Worm (Caenorhabditis elegans) whole organism, young adult: ENCODE results near the gene D1054.3.
A peak's percentile ranks its signal among the peaks of the same experiment; 100 is the strongest.

Experiments used
- F10E7.11 ChIP-seq: sonication (generic microtip); optimal IDR thresholded peaks from 2 replicates; lab custom pipeline; 2017; ENCODE audit warnings: mild to moderate bottlenecking, missing genetic modification characterization, moderate library complexity, missing compliant biosample characterization
- F22D6.2 ChIP-seq: sonication (generic microtip); optimal IDR thresholded peaks from 2 replicates; lab custom pipeline; 2016; ENCODE audit warnings: mild to moderate bottlenecking, missing genetic modification characterization, missing compliant biosample characterization
- K11D2.4 ChIP-seq: fragments of 200-800 bp; sonication (Bioruptor generic); IDR thresholded peaks from 2 replicates; pipeline ENCODE4 v1.3.6; 2022; ENCODE audit warnings: missing genetic modification reagents, missing genetic modification characterization, missing compliant biosample characterization
- K12H6.12 ChIP-seq: fragments of 200-800 bp; sonication (Bioruptor generic); optimal IDR thresholded peaks from 2 replicates; lab custom pipeline; 2018; ENCODE audit warnings: mild to moderate bottlenecking, missing genetic modification characterization, missing compliant biosample characterization
- Y53F4B.3 ChIP-seq: fragments of 200-800 bp; sonication (Bioruptor generic); IDR thresholded peaks from 2 replicates; pipeline ENCODE4 v1.3.6; 2022; ENCODE audit warnings: missing genetic modification reagents, missing genetic modification characterization, missing compliant biosample characterization
- Y53G8AR.9 ChIP-seq: fragments of 200-800 bp; sonication (Bioruptor generic); conservative IDR thresholded peaks from 2 replicates; pipeline ENCODE4 v1.3.6; 2022; ENCODE audit warnings: missing genetic modification reagents, missing genetic modification characterization, missing compliant biosample characterization
- Y56A3A.18 ChIP-seq: fragments of 200-800 bp; sonication (Bioruptor generic); IDR thresholded peaks from 2 replicates; pipeline ENCODE4 v1.3.6; 2022; ENCODE audit warnings: missing genetic modification reagents, missing genetic modification characterization, missing compliant biosample characterization
- Y67H2A.10 ChIP-seq: fragments of 200-800 bp; sonication (Bioruptor generic); conservative IDR thresholded peaks from 2 replicates; pipeline ENCODE4 v1.3.6; 2022; ENCODE audit warnings: missing genetic modification reagents, missing genetic modification characterization, missing compliant biosample characterization
- Y79H2A.3 ChIP-seq: fragments of 200-800 bp; sonication (Bioruptor generic); conservative IDR thresholded peaks from 2 replicates; pipeline ENCODE4 v1.3.6; 2022; ENCODE audit warnings: missing genetic modification reagents, missing genetic modification characterization, missing compliant biosample characterization
- aptf-2 ChIP-seq: fragments of 200-800 bp; sonication (Bioruptor generic); conservative IDR thresholded peaks from 2 replicates; pipeline ENCODE4 v1.3.6; 2022; ENCODE audit warnings: missing genetic modification reagents, missing genetic modification characterization, missing compliant biosample characterization
- athp-1 ChIP-seq: sonication (generic microtip); optimal IDR thresholded peaks from 2 replicates; lab custom pipeline; 2017; ENCODE audit warnings: mild to moderate bottlenecking, missing genetic modification characterization, missing compliant biosample characterization
- bed-2 ChIP-seq: fragments of 200-800 bp; sonication (Bioruptor generic); IDR thresholded peaks from 2 replicates; pipeline ENCODE4 v1.3.6; 2022; ENCODE audit warnings: missing genetic modification reagents, missing genetic modification characterization, missing compliant biosample characterization
- cebp-1 ChIP-seq, 2 experiments: fragments of 200-800 bp in 1 of 2; sonication (Bioruptor generic) in 1 of 2; sonication (generic microtip) in 1 of 2; IDR thresholded peaks in 1 of 2; optimal IDR thresholded peaks in 1 of 2; 2 replicates each; pipeline versions ENCODE4 v1.3.6 to Lab custom; 2017 to 2022; ENCODE audit warnings: missing compliant biosample characterization in 2 of 2, missing genetic modification characterization in 2 of 2, mild to moderate bottlenecking in 1 of 2, missing genetic modification reagents in 1 of 2, moderate library complexity in 1 of 2
- cebp-2 ChIP-seq: fragments of 200-800 bp; sonication (Bioruptor generic); IDR thresholded peaks from 2 replicates; pipeline ENCODE4 v1.3.6; 2022; ENCODE audit warnings: missing genetic modification characterization, missing compliant biosample characterization
- dpl-1 ChIP-seq: fragments of 150-350 bp; optimal IDR thresholded peaks from 2 replicates; lab custom pipeline; 2014; ENCODE audit warnings: missing biosample characterization, missing genetic modification reagents, missing genetic modification characterization
- efl-1 ChIP-seq: fragments of 150-350 bp; optimal IDR thresholded peaks from 2 replicates; lab custom pipeline; 2014; ENCODE audit warnings: missing biosample characterization, missing genetic modification reagents, missing genetic modification characterization
- ekl-4 ChIP-seq: fragments of 200-800 bp; sonication (Bioruptor generic); IDR thresholded peaks from 2 replicates; pipeline ENCODE4 v1.3.6; 2022; ENCODE audit warnings: missing genetic modification reagents, missing genetic modification characterization, missing compliant biosample characterization
- him-1 ChIP-seq: sonication (generic microtip); optimal IDR thresholded peaks from 2 replicates; lab custom pipeline; 2016; ENCODE audit warnings: missing genotype, missing genetic modification reagents, missing genetic modification characterization, missing compliant biosample characterization
- hlh-12 ChIP-seq: sonication (generic microtip); optimal IDR thresholded peaks from 2 replicates; lab custom pipeline; 2016; ENCODE audit warnings: missing genetic modification characterization, missing compliant biosample characterization
- let-526 ChIP-seq: fragments of 200-800 bp; sonication (Bioruptor generic); IDR thresholded peaks from 2 replicates; pipeline ENCODE4 v1.3.6; 2022; ENCODE audit warnings: missing genetic modification reagents, missing genetic modification characterization, missing compliant biosample characterization
- lin-26 ChIP-seq: fragments of 200-800 bp; sonication (Bioruptor generic); IDR thresholded peaks from 2 replicates; pipeline ENCODE4 v1.3.6; 2022; ENCODE audit warnings: missing genetic modification reagents, missing genetic modification characterization, missing compliant biosample characterization
- lsl-1 ChIP-seq: fragments of 200-800 bp; sonication (Bioruptor generic); optimal IDR thresholded peaks from 2 replicates; lab custom pipeline; 2018; ENCODE audit warnings: mild to moderate bottlenecking, missing genetic modification characterization, moderate library complexity, missing compliant biosample characterization
- lsy-27 ChIP-seq: sonication (generic microtip); optimal IDR thresholded peaks from 2 replicates; lab custom pipeline; 2017; ENCODE audit warnings: missing genetic modification characterization, mild to moderate bottlenecking, missing compliant biosample characterization, antibody characterized with exemption, missing genotype, borderline replicate concordance; ENCODE audit not compliant: insufficient read depth
- madf-10 ChIP-seq: sonication (generic microtip); optimal IDR thresholded peaks from 2 replicates; lab custom pipeline; 2016; ENCODE audit warnings: mild to moderate bottlenecking, missing genetic modification characterization, missing compliant biosample characterization
- madf-6 ChIP-seq: fragments of 200-800 bp; sonication (Bioruptor generic); IDR thresholded peaks from 2 replicates; pipeline ENCODE4 v1.3.6; 2022; ENCODE audit warnings: missing genetic modification reagents, missing genetic modification characterization, missing compliant biosample characterization
- madf-8 ChIP-seq: fragments of 200-800 bp; sonication (Bioruptor generic); conservative IDR thresholded peaks from 2 replicates; pipeline ENCODE4 v1.3.6; 2022; ENCODE audit warnings: missing genetic modification reagents, missing genetic modification characterization, missing compliant biosample characterization
- mxl-1 ChIP-seq: sonication (generic microtip); optimal IDR thresholded peaks from 2 replicates; lab custom pipeline; 2016; ENCODE audit warnings: missing genetic modification characterization, missing compliant biosample characterization
- nfya-2 ChIP-seq: fragments of 200-800 bp; sonication (Bioruptor generic); IDR thresholded peaks from 2 replicates; pipeline ENCODE4 v1.3.6; 2022; ENCODE audit warnings: missing genetic modification reagents, missing genetic modification characterization, missing compliant biosample characterization
- nfyb-1 ChIP-seq: fragments of 200-800 bp; sonication (Bioruptor generic); IDR thresholded peaks from 2 replicates; pipeline ENCODE4 v1.3.6; 2022; ENCODE audit warnings: missing genetic modification reagents, missing genetic modification characterization, missing compliant biosample characterization
- nhr-80 ChIP-seq: sonication (generic microtip); optimal IDR thresholded peaks from 2 replicates; lab custom pipeline; 2016; ENCODE audit warnings: missing genetic modification characterization, missing compliant biosample characterization
- repo-1 ChIP-seq: sonication (generic microtip); optimal IDR thresholded peaks from 2 replicates; lab custom pipeline; 2017; ENCODE audit warnings: mild to moderate bottlenecking, missing genetic modification characterization, missing compliant biosample characterization
- rpc-1 ChIP-seq, 2 experiments: fragments of 150-350 bp in 1 of 2; sonication (generic microtip) in 1 of 2; optimal IDR thresholded peaks; 2 replicates each; lab custom pipeline; 2014 to 2018; ENCODE audit warnings: missing biosample characterization in 1 of 2, missing genetic modification characterization in 1 of 2, missing genetic modification reagents in 1 of 2, missing genotype in 1 of 2
- snpc-1.1 ChIP-seq: sonication (generic microtip); optimal IDR thresholded peaks from 2 replicates; lab custom pipeline; 2017; ENCODE audit warnings: missing genetic modification characterization, mild to moderate bottlenecking, missing compliant biosample characterization, antibody characterized with exemption, moderate library complexity, missing genotype, missing genetic modification reagents; ENCODE audit not compliant: insufficient read depth
- somi-1 ChIP-seq: fragments of 200-800 bp; sonication (Bioruptor generic); optimal IDR thresholded peaks from 2 replicates; lab custom pipeline; 2018; ENCODE audit warnings: mild to moderate bottlenecking, missing genetic modification characterization, missing compliant biosample characterization
- tbp1 ChIP-seq: fragments of 200-800 bp; sonication (Bioruptor generic); optimal IDR thresholded peaks from 2 replicates; lab custom pipeline; 2018; ENCODE audit warnings: mild to moderate bottlenecking, missing genetic modification characterization, missing compliant biosample characterization
- tbx-9 ChIP-seq: sonication (generic microtip); optimal IDR thresholded peaks from 2 replicates; lab custom pipeline; 2016; ENCODE audit warnings: borderline replicate concordance, missing genetic modification characterization, inconsistent platforms, missing compliant biosample characterization
- unc-130 ChIP-seq: sonication (generic microtip); optimal IDR thresholded peaks from 2 replicates; lab custom pipeline; 2016; ENCODE audit warnings: missing genetic modification reagents, missing genetic modification characterization, missing compliant biosample characterization
- zfh-2 ChIP-seq: fragments of 200-800 bp; sonication (Bioruptor generic); conservative IDR thresholded peaks from 2 replicates; pipeline ENCODE4 v1.3.6; 2022; ENCODE audit warnings: missing genetic modification reagents, missing genetic modification characterization, missing compliant biosample characterization
- zim-3 ChIP-seq: sonication (generic microtip); optimal IDR thresholded peaks from 2 replicates; lab custom pipeline; 2017; ENCODE audit warnings: mild to moderate bottlenecking, missing genetic modification characterization, moderate library complexity, missing compliant biosample characterization
- ztf-22 ChIP-seq: fragments of 200-800 bp; sonication (Bioruptor generic); optimal IDR thresholded peaks from 2 replicates; lab custom pipeline; 2018; ENCODE audit warnings: mild to moderate bottlenecking, missing genetic modification characterization, moderate library complexity, missing compliant biosample characterization
- ztf-25 ChIP-seq: fragments of 200-800 bp; sonication (Bioruptor generic); IDR thresholded peaks from 2 replicates; pipeline ENCODE4 v1.3.6; 2022; ENCODE audit warnings: missing genetic modification reagents, missing genetic modification characterization, missing compliant biosample characterization
- ztf-6 ChIP-seq: fragments of 200-800 bp; sonication (Bioruptor generic); IDR thresholded peaks from 2 replicates; pipeline ENCODE4 v1.3.6; 2022; ENCODE audit warnings: missing genetic modification reagents, missing genetic modification characterization, missing compliant biosample characterization

D1054.3 gene

DNA sequence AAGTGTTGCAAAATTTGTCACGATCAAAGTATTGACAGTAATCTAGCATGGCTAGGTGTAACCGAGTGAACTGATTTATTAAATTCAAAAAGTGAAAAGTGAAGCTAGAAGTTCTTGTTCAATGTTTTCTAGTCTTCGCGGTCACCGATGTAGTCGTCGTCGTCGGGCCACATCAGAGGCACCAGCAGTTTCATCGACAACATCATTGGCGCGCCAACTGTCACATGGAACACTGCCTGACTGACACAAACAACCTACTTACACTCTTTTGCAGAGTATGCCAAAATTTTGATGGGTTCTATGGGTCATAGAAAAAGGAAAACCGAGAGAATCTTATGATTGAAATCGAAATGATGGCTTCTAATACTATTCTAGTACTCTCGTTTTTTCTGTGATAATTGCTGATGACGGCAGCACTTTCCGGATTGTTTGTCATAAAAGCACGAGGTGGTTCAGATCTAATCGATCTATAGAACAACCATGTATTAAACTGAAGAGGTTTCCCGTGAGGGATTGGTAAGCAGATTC, 45.8 kb upstream of the D1054.3 start:
- TF ChIP-seq nfya-2 (no peak), Y67H2A.10 (no peak), K12H6.12 (no peak), lsl-1 (GFP tag; lab: Kevin White, UChicago) (no peak), tbx-9 (no peak), him-1 (tag; lab: Kevin White, UChicago) (no peak), ekl-4 (GFP tag; lab: Robert Waterston, UW) (0 out of 2 replicates have a peak, but pooled peaks have one; percentile 9), madf-8 (GFP tag; lab: Robert Waterston, UW) (no peak), zim-3 (tag; lab: Kevin White, UChicago) (no peak), ztf-6 (GFP tag; lab: Robert Waterston, UW) (no peak), madf-6 (GFP tag; lab: Robert Waterston, UW) (no peak), cebp-1 (GFP tag; IDR thresholded peaks at IDR 0.05; lab: Robert Waterston, UW) (0 out of 2 replicates have a peak, but pooled peaks have one; percentile 10), cebp-1 (tag; optimal IDR thresholded peaks at IDR 0.05; lab: Kevin White, UChicago) (no peak), repo-1 (tag; lab: Kevin White, UChicago) (no peak), dpl-1 (GFP tag; lab: Kevin White, UChicago) (no peak)
- TF ChIP-seq, all 124 proteins: peak for 2

ce11 chrV:10726691-10727090, 44.6 kb upstream of the D1054.3 start:
- TF ChIP-seq nhr-80 (tag; lab: Kevin White, UChicago) (peak; percentile 86), lsy-27 (tag; lab: Kevin White, UChicago) (no peak)

ce11 chrV:10727651-10728050, 43.6 kb upstream of the D1054.3 start:
- no peak for TF ChIP-seq cebp-2 (GFP tag; lab: Robert Waterston, UW)
- no peak for TF ChIP-seq athp-1
- TF ChIP-seq Y56A3A.18 (GFP tag; lab: Robert Waterston, UW): no peak
- TF ChIP-seq bed-2 (GFP tag; lab: Robert Waterston, UW): no peak
- TF ChIP-seq Y53G8AR.9 (GFP tag; lab: Robert Waterston, UW): 0 out of 2 replicates have a peak, but pooled peaks have one; percentile 19
- TF ChIP-seq zfh-2 (GFP tag; lab: Robert Waterston, UW): no peak
- no peak for TF ChIP-seq nfyb-1 (GFP tag; lab: Robert Waterston, UW)
- TF ChIP-seq mxl-1 (tag; lab: Kevin White, UChicago): no peak
- TF ChIP-seq rpc-1 (optimal IDR thresholded peaks at IDR 0.05; lab: Kevin White, UChicago): no peak
- no peak for TF ChIP-seq rpc-1 (tag; optimal IDR thresholded peaks at IDR 0.05; lab: Kevin White, UChicago)
- TF ChIP-seq Y79H2A.3 (GFP tag; lab: Robert Waterston, UW): no peak
- TF ChIP-seq repo-1 (tag; lab: Kevin White, UChicago): no peak
- TF ChIP-seq F22D6.2: no peak
- no peak for TF ChIP-seq tbp1 (GFP tag; lab: Kevin White, UChicago)
- 0 out of 2 replicates have a peak, but pooled peaks have one; percentile 24 for TF ChIP-seq K11D2.4 (GFP tag; lab: Robert Waterston, UW)
- peak; percentile 26 for TF ChIP-seq somi-1 (GFP tag; lab: Kevin White, UChicago)

DNA sequence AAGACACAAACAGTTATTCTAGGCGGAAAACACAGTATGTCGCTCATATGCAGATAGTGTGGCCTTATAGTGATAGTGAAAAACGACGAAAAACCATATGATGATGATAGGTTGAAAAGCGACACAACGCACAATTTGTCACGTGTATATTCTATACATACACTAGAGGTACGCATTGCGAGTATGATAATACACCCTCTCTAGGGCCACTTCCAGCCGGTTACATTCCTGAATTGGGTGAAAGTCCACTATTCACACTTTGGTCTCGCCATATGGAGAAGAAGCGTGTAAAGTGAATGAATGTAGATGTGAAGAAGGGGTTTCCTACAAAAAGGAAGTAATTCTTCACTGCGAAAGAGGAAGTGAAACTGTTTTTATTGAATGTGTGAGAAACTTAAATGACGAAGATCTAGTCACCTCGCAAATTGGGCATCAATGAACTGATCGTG, 41.8 kb upstream of the D1054.3 start:
- TF ChIP-seq unc-130 (GFP tag; lab: Kevin White, UChicago) (no peak), cebp-2 (GFP tag; lab: Robert Waterston, UW) (no peak), cebp-1 (GFP tag; IDR thresholded peaks at IDR 0.05; lab: Robert Waterston, UW) (no peak), cebp-1 (tag; optimal IDR thresholded peaks at IDR 0.05; lab: Kevin White, UChicago) (peak; percentile 38), ztf-25 (GFP tag; lab: Robert Waterston, UW) (no peak), nfya-2 (no peak), Y53F4B.3 (GFP tag; lab: Robert Waterston, UW) (no peak), hlh-12 (tag; lab: Kevin White, UChicago) (no peak), let-526 (GFP tag; lab: Robert Waterston, UW) (no peak), Y53G8AR.9 (GFP tag; lab: Robert Waterston, UW) (no peak), zfh-2 (GFP tag; lab: Robert Waterston, UW) (no peak), madf-10 (tag; lab: Kevin White, UChicago) (no peak), ztf-22 (GFP tag; lab: Kevin White, UChicago) (peak; percentile 29), aptf-2 (GFP tag; lab: Robert Waterston, UW) (no peak), snpc-1.1 (tag; lab: Kevin White, UChicago) (no peak), F10E7.11 (tag; lab: Kevin White, UChicago) (no peak), efl-1 (GFP tag; lab: Kevin White, UChicago) (no peak), lin-26 (GFP tag; lab: Robert Waterston, UW) (no peak)
